Worm (Caenorhabditis elegans): ENCODE results near the gene F10C1.1.

- no peak for TF ChIP-seq lin-11 (tag; optimal IDR thresholded peaks at IDR 0.05)
- no peak for TF ChIP-seq nfya-1 (tag; optimal IDR thresholded peaks at IDR 0.05)
- TF ChIP-seq nhr-232 (tag; optimal IDR thresholded peaks at IDR 0.05), result no peak
- TF ChIP-seq ceh-34 (tag; optimal IDR thresholded peaks at IDR 0.05), result no peak
- TF ChIP-seq hlh-8 (tag; optimal IDR thresholded peaks at IDR 0.05), result no peak
- no peak for TF ChIP-seq ama-1 (optimal IDR thresholded peaks at IDR 0.05)
- TF ChIP-seq elt-2 (tag; optimal IDR thresholded peaks at IDR 0.05), result no peak
- TF ChIP-seq ceh-9 (tag; optimal IDR thresholded peaks at IDR 0.05), result no peak
- no peak for TF ChIP-seq unc-55 (GFP tag; optimal IDR thresholded peaks at IDR 0.05)
- TF ChIP-seq fkh-10 (GFP tag; optimal IDR thresholded peaks at IDR 0.05), result no peak
- no peak for TF ChIP-seq sox-2 (GFP tag; IDR thresholded peaks at IDR 0.05)
- no peak for TF ChIP-seq ceh-31 (tag; optimal IDR thresholded peaks at IDR 0.05)
- TF ChIP-seq pqm-1 (tag; optimal IDR thresholded peaks at IDR 0.05), result no peak
- TF ChIP-seq unc-86 (tag; optimal IDR thresholded peaks at IDR 0.05), result no peak
These were observed 11.5 kb downstream of the F10C1.1 start for ce11 chrII:5785504-5785903.
